Worm (Caenorhabditis elegans) whole organism, L4 larva: Measurements from ENCODE around the gene gcy-1.

Experiments
- F10B5.3 ChIP-seq: sonication (generic microtip); optimal IDR thresholded peaks from 2 replicates; lab custom pipeline; 2016; ENCODE audit warnings: mild to moderate bottlenecking, missing genetic modification characterization, missing compliant biosample characterization
- F37D6.2 ChIP-seq: sonication (generic microtip); optimal IDR thresholded peaks from 2 replicates; lab custom pipeline; 2016; ENCODE audit warnings: mild to moderate bottlenecking, missing genetic modification characterization, missing compliant biosample characterization
- T20F7.1 ChIP-seq: fragments of 200-800 bp; sonication (Bioruptor generic); optimal IDR thresholded peaks from 2 replicates; lab custom pipeline; 2018; ENCODE audit warnings: mild to moderate bottlenecking, missing genetic modification characterization, missing compliant biosample characterization
- T26A8.4 ChIP-seq: fragments of 200-800 bp; sonication (Bioruptor generic); IDR thresholded peaks from 2 replicates; pipeline ENCODE4 v1.3.6; 2022; ENCODE audit warnings: missing genetic modification characterization, missing compliant biosample characterization
- Y105C5A.15 ChIP-seq: fragments of 200-800 bp; sonication (Bioruptor generic); IDR thresholded peaks from 2 replicates; pipeline ENCODE4 v1.3.6; 2022; ENCODE audit warnings: missing genetic modification characterization, missing compliant biosample characterization
- Y75B8A.6 ChIP-seq: fragments of 200-800 bp; sonication (Bioruptor generic); IDR thresholded peaks from 2 replicates; pipeline ENCODE4 v1.3.6; 2022; ENCODE audit warnings: missing genetic modification reagents, missing genetic modification characterization, missing compliant biosample characterization
- aha-1 ChIP-seq: fragments of 150-350 bp; peaks from one replicate; lab custom pipeline; 2014; ENCODE audit warnings: missing biosample characterization, missing genetic modification characterization
- aly-2 ChIP-seq: sonication (generic microtip); optimal IDR thresholded peaks from 2 replicates; lab custom pipeline; 2018; ENCODE audit warnings: missing biosample characterization, missing genetic modification characterization
- ceh-20 ChIP-seq: fragments of 200-800 bp; sonication (Bioruptor generic); IDR thresholded peaks from 2 replicates; pipeline ENCODE4 v1.3.6; 2022; ENCODE audit warnings: missing genetic modification reagents, missing genetic modification characterization, missing compliant biosample characterization
- ceh-28 ChIP-seq: fragments of 150-350 bp; optimal IDR thresholded peaks from 2 replicates; lab custom pipeline; 2014; ENCODE audit warnings: missing biosample characterization, missing genetic modification reagents, missing genetic modification characterization
- ceh-32 ChIP-seq: sonication (generic microtip); optimal IDR thresholded peaks from 2 replicates; lab custom pipeline; 2016; ENCODE audit warnings: mild to moderate bottlenecking, missing genetic modification characterization, missing compliant biosample characterization; ENCODE audit not compliant: poor library complexity
- ceh-44 ChIP-seq: fragments of 200-800 bp; sonication (Bioruptor generic); IDR thresholded peaks from 2 replicates; pipeline ENCODE4 v1.3.6; 2022; ENCODE audit warnings: missing genetic modification reagents, missing genetic modification characterization, missing compliant biosample characterization
- ceh-82 ChIP-seq: sonication (generic microtip); optimal IDR thresholded peaks from 2 replicates; lab custom pipeline; 2017; ENCODE audit warnings: missing biosample characterization, missing genetic modification characterization
- ctbp-1 ChIP-seq: fragments of 200-800 bp; sonication (Bioruptor generic); IDR thresholded peaks from 2 replicates; pipeline ENCODE4 v1.3.6; 2022; ENCODE audit warnings: missing genetic modification reagents, missing genetic modification characterization, missing compliant biosample characterization
- daf-12 ChIP-seq: fragments of 150-350 bp; optimal IDR thresholded peaks from 2 replicates; lab custom pipeline; 2014; ENCODE audit warnings: missing biosample characterization, missing genetic modification reagents, missing genetic modification characterization
- daf-16 ChIP-seq, 3 experiments: sonication (generic microtip); optimal IDR thresholded peaks; 2 replicates each; lab custom pipeline; 2016 to 2017; ENCODE audit warnings: missing genetic modification characterization in 3 of 3, missing genetic modification reagents in 3 of 3, mild to moderate bottlenecking in 2 of 3, missing compliant biosample characterization in 2 of 3, missing biosample characterization in 1 of 3, moderate library complexity in 1 of 3
- egl-27 ChIP-seq: sonication (generic microtip); optimal IDR thresholded peaks from 3 replicates; lab custom pipeline; 2017; ENCODE audit warnings: missing biosample characterization, missing genetic modification reagents, missing genetic modification characterization
- egl-43 ChIP-seq: fragments of 200-800 bp; sonication (Bioruptor generic); IDR thresholded peaks from 2 replicates; pipeline ENCODE4 v1.3.6; 2022; ENCODE audit warnings: missing genetic modification reagents, missing genetic modification characterization, missing compliant biosample characterization
- fkh-10 ChIP-seq: fragments of 150-350 bp; optimal IDR thresholded peaks from 2 replicates; lab custom pipeline; 2014; ENCODE audit warnings: missing biosample characterization, missing genetic modification reagents, missing genetic modification characterization
- hif-1 ChIP-seq, 2 experiments: sonication (generic microtip); optimal IDR thresholded peaks; 2 replicates each; lab custom pipeline; 2016 to 2017; ENCODE audit warnings: missing compliant biosample characterization in 2 of 2, missing genetic modification characterization in 2 of 2, missing genetic modification reagents in 2 of 2, missing genotype in 2 of 2, mild to moderate bottlenecking in 1 of 2
- hlh-11 ChIP-seq: fragments of 200-800 bp; sonication (Bioruptor generic); optimal IDR thresholded peaks from 2 replicates; lab custom pipeline; 2018; ENCODE audit warnings: mild to moderate bottlenecking, missing genetic modification characterization, missing compliant biosample characterization
- jun-1 ChIP-seq: fragments of 150-350 bp; optimal IDR thresholded peaks from 2 replicates; lab custom pipeline; 2014; ENCODE audit warnings: missing biosample characterization, missing genetic modification reagents, missing genetic modification characterization
- lim-7 ChIP-seq: fragments of 200-800 bp; sonication (Bioruptor generic); IDR thresholded peaks from 2 replicates; pipeline ENCODE4 v1.3.6; 2022; ENCODE audit warnings: missing genetic modification characterization, missing compliant biosample characterization
- lin-13 ChIP-seq: fragments of 150-350 bp; optimal IDR thresholded peaks from 2 replicates; lab custom pipeline; 2014; ENCODE audit warnings: missing biosample characterization, missing genetic modification reagents, missing genetic modification characterization
- lin-38 ChIP-seq: fragments of 200-800 bp; sonication (Bioruptor generic); IDR thresholded peaks from 2 replicates; pipeline ENCODE4 v1.3.6; 2022; ENCODE audit warnings: missing genetic modification reagents, missing genetic modification characterization, missing compliant biosample characterization
- lsy-2 ChIP-seq, 2 experiments: fragments of 150-350 bp in 1 of 2; sonication (generic microtip) in 1 of 2; optimal IDR thresholded peaks; 2 replicates each; lab custom pipeline; 2014 to 2017; ENCODE audit warnings: missing biosample characterization in 2 of 2, missing genetic modification characterization in 2 of 2
- mes-2 ChIP-seq: sonication (generic microtip); optimal IDR thresholded peaks from 2 replicates; lab custom pipeline; 2016; ENCODE audit warnings: missing genotype, mild to moderate bottlenecking, missing genetic modification characterization, missing compliant biosample characterization; ENCODE audit not compliant: poor library complexity, severe bottlenecking
- mxl-3 ChIP-seq: fragments of 200-800 bp; sonication (Bioruptor generic); optimal IDR thresholded peaks from 2 replicates; lab custom pipeline; 2018; ENCODE audit warnings: mild to moderate bottlenecking, missing genetic modification characterization, missing compliant biosample characterization
- nhr-102 ChIP-seq: sonication (generic microtip); optimal IDR thresholded peaks from 2 replicates; lab custom pipeline; 2016; ENCODE audit warnings: mild to moderate bottlenecking, missing genetic modification characterization, moderate library complexity, missing compliant biosample characterization
- nhr-11 ChIP-seq: fragments of 150-350 bp; optimal IDR thresholded peaks from 2 replicates; lab custom pipeline; 2014; ENCODE audit warnings: missing biosample characterization, missing genetic modification characterization
- nhr-111 ChIP-seq: fragments of 200-800 bp; sonication (Bioruptor generic); optimal IDR thresholded peaks from 2 replicates; lab custom pipeline; 2018; ENCODE audit warnings: mild to moderate bottlenecking, missing genetic modification characterization, missing compliant biosample characterization
- nhr-237 ChIP-seq: sonication (generic microtip); optimal IDR thresholded peaks from 2 replicates; lab custom pipeline; 2017; ENCODE audit warnings: missing biosample characterization, missing genetic modification characterization
- nhr-25 ChIP-seq: sonication (generic microtip); optimal IDR thresholded peaks from 2 replicates; lab custom pipeline; 2017; ENCODE audit warnings: missing genetic modification characterization, mild to moderate bottlenecking, missing compliant biosample characterization, antibody characterized with exemption, moderate library complexity, borderline replicate concordance; ENCODE audit not compliant: insufficient read depth
- nhr-28 ChIP-seq: fragments of 150-350 bp; optimal IDR thresholded peaks from 2 replicates; lab custom pipeline; 2014; ENCODE audit warnings: missing biosample characterization, missing genetic modification characterization
- nhr-77 ChIP-seq: fragments of 150-350 bp; optimal IDR thresholded peaks from 2 replicates; lab custom pipeline; 2014; ENCODE audit warnings: missing biosample characterization, missing genetic modification characterization
- pha-4 ChIP-seq, 2 experiments: fragments of 150-350 bp in 1 of 2; fragments of 200-800 bp in 1 of 2; sonication (Bioruptor generic) in 1 of 2; IDR thresholded peaks in 1 of 2; optimal IDR thresholded peaks in 1 of 2; 2 replicates each; pipeline versions ENCODE4 v1.3.6 to Lab custom; 2014 to 2022; ENCODE audit warnings: missing genetic modification characterization in 2 of 2, missing genetic modification reagents in 2 of 2, missing biosample characterization in 1 of 2, missing compliant biosample characterization in 1 of 2
- sdz-12 ChIP-seq: fragments of 200-800 bp; sonication (Bioruptor generic); optimal IDR thresholded peaks from 2 replicates; lab custom pipeline; 2018; ENCODE audit warnings: mild to moderate bottlenecking, missing genetic modification characterization, missing compliant biosample characterization
- skn-1 ChIP-seq: fragments of 150-350 bp; optimal IDR thresholded peaks from 2 replicates; lab custom pipeline; 2014; ENCODE audit warnings: missing biosample characterization, missing genetic modification characterization
- tag-97 ChIP-seq: fragments of 200-800 bp; sonication (Bioruptor generic); IDR thresholded peaks from 2 replicates; pipeline ENCODE4 v1.3.6; 2022; ENCODE audit warnings: missing genetic modification characterization, missing compliant biosample characterization
- tra-1 ChIP-seq: fragments of 200-800 bp; sonication (Bioruptor generic); IDR thresholded peaks from 2 replicates; pipeline ENCODE4 v1.3.6; 2022; ENCODE audit warnings: missing genetic modification reagents, missing genetic modification characterization, missing compliant biosample characterization
- unc-130 ChIP-seq: sonication (generic microtip); optimal IDR thresholded peaks from 2 replicates; lab custom pipeline; 2016; ENCODE audit warnings: missing genetic modification reagents, missing genetic modification characterization, missing compliant biosample characterization
- unc-39 ChIP-seq: sonication (generic microtip); optimal IDR thresholded peaks from 2 replicates; lab custom pipeline; 2017; ENCODE audit warnings: missing biosample characterization, missing genetic modification characterization
- vab-7 ChIP-seq: fragments of 200-800 bp; sonication (Bioruptor generic); IDR thresholded peaks from 2 replicates; pipeline ENCODE4 v1.3.6; 2022; ENCODE audit warnings: missing genetic modification reagents, missing genetic modification characterization, missing compliant biosample characterization
- zag-1 ChIP-seq: fragments of 150-350 bp; optimal IDR thresholded peaks from 2 replicates; lab custom pipeline; 2014; ENCODE audit warnings: missing biosample characterization, missing genetic modification characterization
- zfp-2 ChIP-seq: sonication (generic microtip); optimal IDR thresholded peaks from 2 replicates; lab custom pipeline; 2016; ENCODE audit warnings: mild to moderate bottlenecking, missing genetic modification characterization, missing compliant biosample characterization
- zip-11 ChIP-seq: fragments of 200-800 bp; sonication (Bioruptor generic); IDR thresholded peaks from 2 replicates; pipeline ENCODE4 v1.3.6; 2022; ENCODE audit warnings: missing genetic modification characterization, missing compliant biosample characterization
- zip-2 ChIP-seq: fragments of 150-350 bp; optimal IDR thresholded peaks from 2 replicates; lab custom pipeline; 2014; ENCODE audit warnings: missing biosample characterization, missing genetic modification characterization
- ztf-11 ChIP-seq: fragments of 150-350 bp; optimal IDR thresholded peaks from 2 replicates; lab custom pipeline; 2014; ENCODE audit warnings: missing biosample characterization, missing genetic modification characterization
- ztf-7 ChIP-seq: fragments of 150-350 bp; optimal IDR thresholded peaks from 2 replicates; lab custom pipeline; 2014; ENCODE audit warnings: missing biosample characterization, missing genetic modification characterization

Gene gcy-1

ce11 chrII:9516836-9517235 lies at the start of gene gcy-1:
Gene gcy-1 (minus strand): TSS chrII:9516936.
- TF ChIP-seq Y105C5A.15 (GFP tag; lab: Robert Waterston, UW) (no peak), mes-2 (tag; lab: Kevin White, UChicago) (no peak), ceh-28 (tag; lab: Kevin White, UChicago) (no peak), nhr-28 (tag; lab: Kevin White, UChicago) (no peak), unc-130 (no peak), ztf-7 (tag; lab: Kevin White, UChicago) (no peak), ztf-11 (tag; lab: Kevin White, UChicago) (no peak), unc-39 (no peak), jun-1 (no peak), nhr-25 (no peak), ceh-20 (GFP tag; lab: Robert Waterston, UW) (no peak), T26A8.4 (GFP tag; lab: Robert Waterston, UW) (no peak), lim-7 (GFP tag; lab: Robert Waterston, UW) (no peak)

- TF ChIP-seq nhr-77 (tag; lab: Kevin White, UChicago): no peak
- no peak for TF ChIP-seq F10B5.3 (tag; lab: Kevin White, UChicago)
- TF ChIP-seq egl-43 (GFP tag; lab: Robert Waterston, UW): peak; percentile 96
- TF ChIP-seq mxl-3 (GFP tag; lab: Kevin White, UChicago): peak; percentile 64
- 0 out of 2 replicates have a peak, but pooled peaks have one; percentile 42 for TF ChIP-seq zip-11 (GFP tag; lab: Robert Waterston, UW)
- peak; percentile 98 for TF ChIP-seq aha-1 (tag; lab: Kevin White, UChicago)
- TF ChIP-seq daf-16 (GFP tag; optimal IDR thresholded peaks at IDR 0.05; lab: Kevin White, UChicago): peak in 1 of 2 experiments; percentile 79
- TF ChIP-seq daf-16 (tag; optimal IDR thresholded peaks at IDR 0.05; lab: Kevin White, UChicago): peak; percentile 45
- TF ChIP-seq nhr-102 (tag; lab: Kevin White, UChicago): peak; percentile 50
- TF ChIP-seq nhr-11 (tag; lab: Kevin White, UChicago): peak; percentile 71
- TF ChIP-seq nhr-25: no peak
- TF ChIP-seq aly-2 (tag; lab: Kevin White, UChicago): peak; percentile 39
- peak; percentile 78 for TF ChIP-seq T20F7.1 (GFP tag; lab: Kevin White, UChicago)
- peak in 1 of 2 experiments; percentile 38 for TF ChIP-seq hif-1 (tag; optimal IDR thresholded peaks at IDR 0.05; lab: Kevin White, UChicago)
- TF ChIP-seq ceh-44 (GFP tag; lab: Robert Waterston, UW): 0 out of 2 replicates have a peak, but pooled peaks have one; percentile 46
- no peak for TF ChIP-seq daf-12 (tag; lab: Kevin White, UChicago)
- TF ChIP-seq ztf-11 (tag; lab: Kevin White, UChicago): no peak
- TF ChIP-seq fkh-10 (GFP tag; lab: Kevin White, UChicago): no peak
- peak in 1 of 2 experiments; percentile 29 for TF ChIP-seq lsy-2 (tag; optimal IDR thresholded peaks at IDR 0.05; lab: Kevin White, UChicago)
- peak; percentile 72; the same call in 1 of the 2 replicates for TF ChIP-seq Y75B8A.6
- TF ChIP-seq nhr-237 (tag; lab: Kevin White, UChicago): no peak
- TF ChIP-seq zfp-2 (tag; lab: Kevin White, UChicago): no peak
- peak; percentile 5 for TF ChIP-seq lin-13 (GFP tag; lab: Kevin White, UChicago)
- TF ChIP-seq ctbp-1 (GFP tag; lab: Robert Waterston, UW): peak; percentile 78
- TF ChIP-seq vab-7 (GFP tag; lab: Robert Waterston, UW): peak; percentile 92
- no peak for TF ChIP-seq skn-1 (tag; lab: Kevin White, UChicago)
- TF ChIP-seq zip-2: no peak
- peak; percentile 88; the same call in 1 of the 2 replicates for TF ChIP-seq pha-4 (GFP tag; IDR thresholded peaks at IDR 0.05; lab: Robert Waterston, UW)
- TF ChIP-seq pha-4 (tag; optimal IDR thresholded peaks at IDR 0.05; lab: Kevin White, UChicago): no peak
- peak; percentile 91 for TF ChIP-seq tra-1 (GFP tag; lab: Robert Waterston, UW)
- peak; percentile 69 for TF ChIP-seq sdz-12 (GFP tag; lab: Kevin White, UChicago)
- TF ChIP-seq zag-1 (tag; lab: Kevin White, UChicago): no peak
- no peak for TF ChIP-seq ceh-82
- peak; percentile 72 for TF ChIP-seq hlh-11 (tag; lab: Kevin White, UChicago)
- TF ChIP-seq lin-38 (GFP tag; lab: Robert Waterston, UW): peak; percentile 74
- no peak for TF ChIP-seq tag-97 (GFP tag; lab: Robert Waterston, UW)
- no peak for TF ChIP-seq egl-27
- TF ChIP-seq nhr-111: peak; percentile 67
- no peak for TF ChIP-seq ceh-32 (tag; lab: Kevin White, UChicago)
- no peak for TF ChIP-seq F37D6.2 (tag; lab: Kevin White, UChicago)
Observed at ce11 chrII:9566045-9566444, 49.3 kb upstream of the gcy-1 start.
